Fruit fly (Drosophila melanogaster) whole organism, embryonic: ENCODE measurements around the gene CG15446.

ENCODE experiments used
- B-H1 ChIP-seq: fragments of 200-800 bp; sonication (Bioruptor generic); IDR thresholded peaks from 3 replicates; pipeline ENCODE4 v1.3.6; 2022; ENCODE audit warnings: missing biosample characterization, missing genetic modification characterization
- Blimp-1 ChIP-seq: fragments of 200-800 bp; sonication (Bioruptor generic); optimal IDR thresholded peaks from 3 replicates; lab custom pipeline; 2018; ENCODE audit warnings: missing biosample characterization, missing genetic modification characterization, mild to moderate bottlenecking, moderate library complexity, missing genetic modification reagents
- CG10209 ChIP-seq: fragments of 200-800 bp; sonication (Bioruptor generic); optimal IDR thresholded peaks from 3 replicates; lab custom pipeline; 2017; ENCODE audit warnings: missing biosample characterization, mild to moderate bottlenecking, missing genetic modification characterization, missing genetic modification reagents
- CG1233 ChIP-seq: fragments of 200-800 bp; sonication (Bioruptor generic); optimal IDR thresholded peaks from 4 replicates; lab custom pipeline; 2018; ENCODE audit warnings: missing biosample characterization, mild to moderate bottlenecking, missing genetic modification characterization
- CG12659 ChIP-seq: fragments of 200-800 bp; sonication (Bioruptor generic); optimal IDR thresholded peaks from 3 replicates; lab custom pipeline; 2017; ENCODE audit warnings: mild to moderate bottlenecking, missing biosample characterization, missing genetic modification reagents, missing genetic modification characterization
- CG15601 ChIP-seq: fragments of 200-800 bp; sonication (Bioruptor generic); optimal IDR thresholded peaks from 3 replicates; lab custom pipeline; 2019; ENCODE audit warnings: missing biosample characterization, mild to moderate bottlenecking, missing genetic modification characterization, moderate library complexity
- CG1647 ChIP-seq: fragments of 200-800 bp; sonication (Bioruptor generic); optimal IDR thresholded peaks from 3 replicates; lab custom pipeline; 2016; ENCODE audit warnings: missing biosample characterization, missing genetic modification characterization
- CG17361 ChIP-seq: fragments of 200-800 bp; sonication (Bioruptor generic); IDR thresholded peaks from 3 replicates; pipeline ENCODE4 v1.3.6; 2022; ENCODE audit warnings: missing biosample characterization, missing genetic modification characterization
- CG31365 ChIP-seq: fragments of 200-800 bp; sonication (Bioruptor generic); optimal IDR thresholded peaks from 2 replicates; lab custom pipeline; 2018; ENCODE audit warnings: missing biosample characterization, mild to moderate bottlenecking, missing genetic modification characterization
- CG3726 ChIP-seq: fragments of 200-800 bp; sonication (Bioruptor generic); IDR thresholded peaks from 3 replicates; pipeline ENCODE4, ENCODE4 v1.3.6; 2022; ENCODE audit warnings: missing biosample characterization, missing genetic modification characterization
- CG4404 ChIP-seq: fragments of 200-800 bp; sonication (Bioruptor generic); IDR thresholded peaks from 2 replicates; pipeline ENCODE4 v1.3.6; 2022; ENCODE audit warnings: missing biosample characterization, missing genetic modification characterization
- CG6175 ChIP-seq: fragments of 200-800 bp; sonication (Bioruptor generic); IDR thresholded peaks from 3 replicates; pipeline ENCODE4 v1.3.6; 2022; ENCODE audit warnings: missing biosample characterization, missing genetic modification characterization
- CG6854 ChIP-seq: fragments of 200-800 bp; sonication (Bioruptor generic); optimal IDR thresholded peaks from 3 replicates; lab custom pipeline; 2017; ENCODE audit warnings: missing biosample characterization, mild to moderate bottlenecking, missing genetic modification characterization
- CG7786 ChIP-seq: fragments of 200-800 bp; sonication (Bioruptor generic); optimal IDR thresholded peaks from 2 replicates; lab custom pipeline; 2016; ENCODE audit warnings: missing biosample characterization, missing genetic modification characterization
- CG9215 ChIP-seq: fragments of 200-800 bp; sonication (Bioruptor generic); IDR thresholded peaks from 2 replicates; pipeline ENCODE4 v1.3.6; 2022; ENCODE audit warnings: missing biosample characterization, missing genetic modification characterization
- Dref ChIP-seq: fragments of 200-800 bp; sonication (Bioruptor generic); IDR thresholded peaks from 2 replicates; pipeline ENCODE4 v1.3.6; 2022; ENCODE audit warnings: missing biosample characterization, missing genetic modification characterization
- Ets65A ChIP-seq: fragments of 200-800 bp; sonication (Bioruptor generic); peaks from one replicate; lab custom pipeline; 2016; ENCODE audit warnings: missing biosample characterization, missing genetic modification characterization
- Fer1 ChIP-seq: fragments of 200-800 bp; sonication (Bioruptor generic); optimal IDR thresholded peaks from 2 replicates; lab custom pipeline; 2017; ENCODE audit warnings: missing biosample characterization, mild to moderate bottlenecking, missing genetic modification characterization
- Hand ChIP-seq: fragments of 200-800 bp; sonication (Bioruptor generic); optimal IDR thresholded peaks from 2 replicates; lab custom pipeline; 2017; ENCODE audit warnings: mild to moderate bottlenecking, missing biosample characterization, missing genetic modification reagents, missing genetic modification characterization
- Hmr ChIP-seq: fragments of 200-800 bp; sonication (Bioruptor generic); optimal IDR thresholded peaks from 3 replicates; lab custom pipeline; 2017; ENCODE audit warnings: mild to moderate bottlenecking, missing biosample characterization, missing genetic modification reagents, missing genetic modification characterization
- MESR4 ChIP-seq: fragments of 200-800 bp; sonication (Bioruptor generic); optimal IDR thresholded peaks from 2 replicates; lab custom pipeline; 2018; ENCODE audit warnings: missing biosample characterization, mild to moderate bottlenecking, missing genetic modification characterization, moderate library complexity
- Meics ChIP-seq: fragments of 200-800 bp; sonication (Bioruptor generic); optimal IDR thresholded peaks from 2 replicates; lab custom pipeline; 2017; ENCODE audit warnings: missing biosample characterization, mild to moderate bottlenecking, missing genetic modification characterization
- Poxn ChIP-seq: fragments of 200-800 bp; sonication (Bioruptor generic); IDR thresholded peaks from 2 replicates; pipeline ENCODE4 v1.3.6; 2022; ENCODE audit warnings: missing biosample characterization, missing genetic modification characterization
- Stat92E ChIP-seq, 3 experiments: fragments of >200 bp in 2 of 3; fragments of 200-800 bp in 1 of 3; sonication (Bioruptor generic) in 1 of 3; optimal IDR thresholded peaks; 2 replicates each; lab custom pipeline; 2017 to 2019; ENCODE audit warnings: missing biosample characterization in 3 of 3, missing genetic modification characterization in 3 of 3, mild to moderate bottlenecking in 1 of 3, moderate library complexity in 1 of 3
- br ChIP-seq: fragments of >200 bp; optimal IDR thresholded peaks from 2 replicates; lab custom pipeline; 2017
- crp ChIP-seq, 2 experiments: fragments of 200-800 bp; sonication (Bioruptor generic); optimal IDR thresholded peaks; 2 replicates in 1 of 2; 3 replicates in 1 of 2; lab custom pipeline; 2017; ENCODE audit warnings: missing biosample characterization in 2 of 2, missing genetic modification characterization in 2 of 2, mild to moderate bottlenecking in 1 of 2, moderate library complexity in 1 of 2
- cwo ChIP-seq: fragments of 200-800 bp; sonication (Bioruptor generic); optimal IDR thresholded peaks from 3 replicates; lab custom pipeline; 2017; ENCODE audit warnings: missing biosample characterization, missing genetic modification characterization, mild to moderate bottlenecking, moderate library complexity, missing genetic modification reagents
- dati ChIP-seq: fragments of 200-800 bp; sonication (Bioruptor generic); IDR thresholded peaks from 2 replicates; pipeline ENCODE4 v1.3.6; 2022; ENCODE audit warnings: missing biosample characterization, missing genetic modification characterization
- dimm ChIP-seq: fragments of 200-800 bp; sonication (Bioruptor generic); IDR thresholded peaks from 2 replicates; pipeline ENCODE4 v1.3.6; 2022; ENCODE audit warnings: missing biosample characterization, missing genetic modification characterization
- fd64A ChIP-seq: fragments of 200-800 bp; sonication (Bioruptor generic); optimal IDR thresholded peaks from 3 replicates; lab custom pipeline; 2018; ENCODE audit warnings: missing biosample characterization, mild to moderate bottlenecking, missing genetic modification characterization
- gce ChIP-seq: fragments of 200-800 bp; sonication (Bioruptor generic); IDR thresholded peaks from 3 replicates; pipeline ENCODE4 v1.3.6; 2022; ENCODE audit warnings: missing biosample characterization, missing genetic modification characterization
- hbn ChIP-seq: fragments of 200-800 bp; sonication (Bioruptor generic); IDR thresholded peaks from 2 replicates; pipeline ENCODE4 v1.3.6; 2022; ENCODE audit warnings: missing biosample characterization, missing genetic modification characterization; ENCODE audit not compliant: partially characterized antibody
- jing ChIP-seq: fragments of 200-800 bp; sonication (Bioruptor generic); optimal IDR thresholded peaks from 2 replicates; lab custom pipeline; 2018; ENCODE audit warnings: missing biosample characterization, mild to moderate bottlenecking, missing genetic modification characterization
- oc ChIP-seq: fragments of 200-800 bp; sonication (Bioruptor generic); optimal IDR thresholded peaks from 2 replicates; lab custom pipeline; 2018; ENCODE audit warnings: missing biosample characterization, mild to moderate bottlenecking, missing genetic modification characterization, moderate library complexity
- pita ChIP-seq: fragments of 200-800 bp; sonication (Bioruptor generic); optimal IDR thresholded peaks from 2 replicates; lab custom pipeline; 2017; ENCODE audit warnings: missing biosample characterization, mild to moderate bottlenecking, missing genetic modification characterization
- pzg ChIP-seq: fragments of 200-800 bp; sonication (Bioruptor generic); optimal IDR thresholded peaks from 3 replicates; lab custom pipeline; 2018; ENCODE audit warnings: missing biosample characterization, mild to moderate bottlenecking, missing genetic modification characterization, moderate library complexity
- salm ChIP-seq: fragments of 200-800 bp; sonication (Bioruptor generic); optimal IDR thresholded peaks from 2 replicates; lab custom pipeline; 2018; ENCODE audit warnings: missing biosample characterization, mild to moderate bottlenecking, missing genetic modification characterization
- tap ChIP-seq: fragments of 200-800 bp; optimal IDR thresholded peaks from 3 replicates; lab custom pipeline; 2019; ENCODE audit warnings: missing biosample characterization, mild to moderate bottlenecking, missing genetic modification characterization, moderate library complexity
- tgo ChIP-seq: fragments of 200-800 bp; sonication (Bioruptor generic); IDR thresholded peaks from 3 replicates; pipeline ENCODE4 v1.3.6; 2022; ENCODE audit warnings: missing biosample characterization, missing genetic modification characterization
- tna ChIP-seq: fragments of 200-800 bp; sonication (Bioruptor generic); IDR thresholded peaks from 2 replicates; pipeline ENCODE4 v1.3.6; 2022; ENCODE audit warnings: missing biosample characterization, missing genetic modification characterization; ENCODE audit not compliant: partially characterized antibody
- ttk ChIP-seq: fragments of 200-800 bp; sonication (Bioruptor generic); IDR thresholded peaks from 2 replicates; pipeline ENCODE4 v2.1.2; 2022; ENCODE audit warnings: missing biosample characterization, missing genetic modification characterization
- vfl ChIP-seq: fragments of 200-800 bp; sonication (Bioruptor generic); optimal IDR thresholded peaks from 2 replicates; lab custom pipeline; 2016; ENCODE audit warnings: missing biosample characterization, missing genetic modification characterization
- wor ChIP-seq: fragments of 200-800 bp; sonication (Bioruptor generic); IDR thresholded peaks from 2 replicates; pipeline ENCODE4 v1.3.6; 2022; ENCODE audit warnings: missing biosample characterization, missing genetic modification characterization
- z ChIP-seq: fragments of 200-800 bp; sonication (Bioruptor generic); IDR thresholded peaks from 3 replicates; pipeline ENCODE4 v1.3.6; 2022; ENCODE audit warnings: missing biosample characterization, missing genetic modification characterization
- zen2 ChIP-seq: fragments of 200-800 bp; sonication (Bioruptor generic); IDR thresholded peaks from 3 replicates; pipeline ENCODE4 v1.3.6; 2022; ENCODE audit warnings: missing biosample characterization, missing genetic modification characterization; ENCODE audit not compliant: partially characterized antibody

The CG15446 gene

dm6 chrX:21058991-21059390 is 43.0 kb downstream of the CG15446 start (continued):
- TF ChIP-seq cwo (GFP tag; lab: Kevin White, UChicago) (peak; percentile 74), CG3726 (peak; percentile 75), gce (GFP tag; lab: Robert Waterston, UW) (peak; percentile 76; the same call in 2 of the 3 replicates), CG4404 (peak; percentile 32; the same call in 1 of the 2 replicates), MESR4 (GFP tag; lab: Kevin White, UChicago) (peak; percentile 34), Ets65A (GFP tag; lab: Kevin White, UChicago) (peak; percentile 98), dati (peak; percentile 51), CG17361 (peak; percentile 88), Hmr (GFP tag; lab: Kevin White, UChicago) (peak; percentile 85), CG6854 (GFP tag; lab: Kevin White, UChicago) (peak; percentile 24), B-H1 (GFP tag; lab: Robert Waterston, UW) (peak; percentile 71), crp (GFP tag; optimal IDR thresholded peaks at IDR 0.05; lab: Kevin White, UChicago) (peak in 1 of 2 experiments; percentile 45), dimm (GFP tag; lab: Robert Waterston, UW) (peak; percentile 66), jing (peak; percentile 91), Fer1 (GFP tag; lab: Kevin White, UChicago) (peak; percentile 82), hbn (GFP tag; lab: Robert Waterston, UW) (no peak), Meics (GFP tag; lab: Kevin White, UChicago) (peak; percentile 80), pzg (GFP tag; lab: Kevin White, UChicago) (no peak), fd64A (GFP tag; lab: Kevin White, UChicago) (peak; percentile 83), z (GFP tag; lab: Robert Waterston, UW) (no peak), Dref (GFP tag; lab: Robert Waterston, UW) (no peak), ttk (GFP tag; lab: Robert Waterston, UW) (peak; percentile 86), CG15601 (peak; percentile 91), Poxn (0 out of 2 replicates have a peak, but pooled peaks have one; percentile 9), tgo (GFP tag; lab: Robert Waterston, UW) (peak; percentile 84), CG10209 (GFP tag; lab: Kevin White, UChicago) (peak; percentile 87), br (lab: Kevin White, UChicago) (no peak), CG12659 (GFP tag; lab: Kevin White, UChicago) (peak; percentile 89), Blimp-1 (GFP tag; lab: Kevin White, UChicago) (peak; percentile 88), vfl (peak; percentile 60), CG1647 (GFP tag; lab: Kevin White, UChicago) (peak; percentile 78), Stat92E (GFP tag; optimal IDR thresholded peaks at IDR 0.05; lab: Kevin White, UChicago) (peak in 1 of 3 experiments; percentile 69), tap (tag; lab: Kevin White, UChicago) (peak; percentile 81), pita (no peak), CG31365 (peak; percentile 73), tna (GFP tag; lab: Robert Waterston, UW) (no peak), CG7786 (GFP tag; lab: Kevin White, UChicago) (peak; percentile 91), salm (tag; lab: Kevin White, UChicago) (peak; percentile 91), wor (GFP tag; lab: Robert Waterston, UW) (peak; percentile 80; the same call in 1 of the 2 replicates), CG1233 (GFP tag; lab: Kevin White, UChicago) (peak; percentile 86), CG6175 (GFP tag; lab: Robert Waterston, UW) (peak; percentile 49; the same call in 1 of the 3 replicates), Hand (GFP tag; lab: Kevin White, UChicago) (peak; percentile 60), oc (peak; percentile 93), zen2 (no peak), CG9215 (GFP tag; lab: Robert Waterston, UW) (peak; percentile 43; the same call in 1 of the 2 replicates)
